Worm (Caenorhabditis elegans) whole organism, L4 larva: ENCODE measurements around the gene F15H10.8.

Source experiments
- T20F7.1 ChIP-seq: fragments of 200-800 bp; sonication (Bioruptor generic); optimal IDR thresholded peaks from 2 replicates; lab custom pipeline; 2018; ENCODE audit warnings: mild to moderate bottlenecking, missing genetic modification characterization, missing compliant biosample characterization
- T26A8.4 ChIP-seq: fragments of 200-800 bp; sonication (Bioruptor generic); IDR thresholded peaks from 2 replicates; pipeline ENCODE4 v1.3.6; 2022; ENCODE audit warnings: missing genetic modification characterization, missing compliant biosample characterization
- ZK337.2 ChIP-seq: fragments of 200-800 bp; sonication (Bioruptor generic); IDR thresholded peaks from 2 replicates; pipeline ENCODE4 v1.3.6; 2022; ENCODE audit warnings: missing genetic modification reagents, missing genetic modification characterization, missing compliant biosample characterization
- ZK546.5 ChIP-seq, 2 experiments: sonication (generic microtip); optimal IDR thresholded peaks; 2 replicates each; lab custom pipeline; 2017; ENCODE audit warnings: missing biosample characterization in 2 of 2, missing genetic modification characterization in 2 of 2
- aha-1 ChIP-seq: fragments of 150-350 bp; peaks from one replicate; lab custom pipeline; 2014; ENCODE audit warnings: missing biosample characterization, missing genetic modification characterization
- ama-1 ChIP-seq: fragments of 150-350 bp; optimal IDR thresholded peaks from 2 replicates; lab custom pipeline; 2014; ENCODE audit warnings: inconsistent platforms, mixed read lengths
- ceh-32 ChIP-seq: sonication (generic microtip); optimal IDR thresholded peaks from 2 replicates; lab custom pipeline; 2016; ENCODE audit warnings: mild to moderate bottlenecking, missing genetic modification characterization, missing compliant biosample characterization; ENCODE audit not compliant: poor library complexity
- ceh-44 ChIP-seq: fragments of 200-800 bp; sonication (Bioruptor generic); IDR thresholded peaks from 2 replicates; pipeline ENCODE4 v1.3.6; 2022; ENCODE audit warnings: missing genetic modification reagents, missing genetic modification characterization, missing compliant biosample characterization
- ctbp-1 ChIP-seq: fragments of 200-800 bp; sonication (Bioruptor generic); IDR thresholded peaks from 2 replicates; pipeline ENCODE4 v1.3.6; 2022; ENCODE audit warnings: missing genetic modification reagents, missing genetic modification characterization, missing compliant biosample characterization
- dmd-6 ChIP-seq: fragments of 200-800 bp; sonication (Bioruptor generic); IDR thresholded peaks from 2 replicates; pipeline ENCODE4 v1.3.6; 2022; ENCODE audit warnings: missing genetic modification reagents, missing genetic modification characterization, missing compliant biosample characterization
- dmd-8 ChIP-seq: fragments of 200-800 bp; sonication (Bioruptor generic); IDR thresholded peaks from 2 replicates; pipeline ENCODE4 v1.3.6; 2022; ENCODE audit warnings: missing genetic modification characterization, missing compliant biosample characterization
- egl-27 ChIP-seq: sonication (generic microtip); optimal IDR thresholded peaks from 3 replicates; lab custom pipeline; 2017; ENCODE audit warnings: missing biosample characterization, missing genetic modification reagents, missing genetic modification characterization
- hlh-30 ChIP-seq: sonication (generic microtip); optimal IDR thresholded peaks from 2 replicates; lab custom pipeline; 2017; ENCODE audit warnings: antibody characterized with exemption, mild to moderate bottlenecking, missing genetic modification characterization, missing compliant biosample characterization; ENCODE audit not compliant: insufficient read depth
- hmg-1.1 ChIP-seq: fragments of 200-800 bp; sonication (Bioruptor generic); IDR thresholded peaks from 2 replicates; pipeline ENCODE4 v1.3.6; 2022; ENCODE audit warnings: missing genetic modification reagents, missing genetic modification characterization, missing compliant biosample characterization
- jun-1 ChIP-seq: fragments of 150-350 bp; optimal IDR thresholded peaks from 2 replicates; lab custom pipeline; 2014; ENCODE audit warnings: missing biosample characterization, missing genetic modification reagents, missing genetic modification characterization
- lin-1 ChIP-seq: fragments of 200-800 bp; sonication (Bioruptor generic); IDR thresholded peaks from 2 replicates; pipeline ENCODE4 v1.3.6; 2022; ENCODE audit warnings: missing genetic modification reagents, missing genetic modification characterization, missing compliant biosample characterization
- lin-13 ChIP-seq: fragments of 150-350 bp; optimal IDR thresholded peaks from 2 replicates; lab custom pipeline; 2014; ENCODE audit warnings: missing biosample characterization, missing genetic modification reagents, missing genetic modification characterization
- lin-15B ChIP-seq: fragments of 150-350 bp; sonication (generic microtip); optimal IDR thresholded peaks from 3 replicates; lab custom pipeline; 2014; ENCODE audit warnings: missing biosample characterization, missing genetic modification characterization
- lin-29 ChIP-seq: fragments of 200-800 bp; sonication (Bioruptor generic); IDR thresholded peaks from 2 replicates; pipeline ENCODE4 v1.3.6; 2022; ENCODE audit warnings: missing genetic modification reagents, missing genetic modification characterization, missing compliant biosample characterization
- lin-38 ChIP-seq: fragments of 200-800 bp; sonication (Bioruptor generic); IDR thresholded peaks from 2 replicates; pipeline ENCODE4 v1.3.6; 2022; ENCODE audit warnings: missing genetic modification reagents, missing genetic modification characterization, missing compliant biosample characterization
- mdl-1 ChIP-seq, 2 experiments: fragments of 150-350 bp in 1 of 2; sonication (generic microtip) in 1 of 2; optimal IDR thresholded peaks; 2 replicates each; lab custom pipeline; 2014 to 2017; ENCODE audit warnings: missing biosample characterization in 2 of 2, missing genetic modification characterization in 2 of 2
- mep-1 ChIP-seq: fragments of 150-350 bp; sonication (generic microtip); optimal IDR thresholded peaks from 3 replicates; lab custom pipeline; 2014; ENCODE audit warnings: missing biosample characterization, missing genetic modification characterization
- mes-2 ChIP-seq: sonication (generic microtip); optimal IDR thresholded peaks from 2 replicates; lab custom pipeline; 2016; ENCODE audit warnings: missing genotype, mild to moderate bottlenecking, missing genetic modification characterization, missing compliant biosample characterization; ENCODE audit not compliant: poor library complexity, severe bottlenecking
- mxl-2 ChIP-seq: fragments of 200-800 bp; sonication (Bioruptor generic); conservative IDR thresholded peaks from 2 replicates; pipeline ENCODE4 v1.3.6; 2022; ENCODE audit warnings: missing genetic modification reagents, missing genetic modification characterization, missing compliant biosample characterization
- nhr-10 ChIP-seq: fragments of 150-350 bp; optimal IDR thresholded peaks from 2 replicates; lab custom pipeline; 2014; ENCODE audit warnings: missing biosample characterization, missing genetic modification characterization
- nhr-111 ChIP-seq: fragments of 200-800 bp; sonication (Bioruptor generic); optimal IDR thresholded peaks from 2 replicates; lab custom pipeline; 2018; ENCODE audit warnings: mild to moderate bottlenecking, missing genetic modification characterization, missing compliant biosample characterization
- nhr-28 ChIP-seq: fragments of 150-350 bp; optimal IDR thresholded peaks from 2 replicates; lab custom pipeline; 2014; ENCODE audit warnings: missing biosample characterization, missing genetic modification characterization
- nhr-42 ChIP-seq: fragments of 200-800 bp; sonication (Bioruptor generic); IDR thresholded peaks from 2 replicates; pipeline ENCODE4 v1.3.6; 2022; ENCODE audit warnings: missing genetic modification characterization, missing compliant biosample characterization
- nhr-48 ChIP-seq: sonication (generic microtip); optimal IDR thresholded peaks from 2 replicates; lab custom pipeline; 2016; ENCODE audit warnings: mild to moderate bottlenecking, missing genetic modification characterization, missing compliant biosample characterization
- nhr-6 ChIP-seq: fragments of 150-350 bp; optimal IDR thresholded peaks from 2 replicates; lab custom pipeline; 2014; ENCODE audit warnings: missing biosample characterization, missing genetic modification characterization
- nhr-77 ChIP-seq: fragments of 150-350 bp; optimal IDR thresholded peaks from 2 replicates; lab custom pipeline; 2014; ENCODE audit warnings: missing biosample characterization, missing genetic modification characterization
- pqm-1 ChIP-seq: sonication (generic microtip); optimal IDR thresholded peaks from 2 replicates; lab custom pipeline; 2017; ENCODE audit warnings: missing biosample characterization, missing genetic modification characterization
- saeg-2 ChIP-seq: fragments of 200-800 bp; sonication (Bioruptor generic); IDR thresholded peaks from 2 replicates; pipeline ENCODE4 v1.3.6; 2022; ENCODE audit warnings: missing genetic modification reagents, missing genetic modification characterization, missing compliant biosample characterization
- sdz-12 ChIP-seq: fragments of 200-800 bp; sonication (Bioruptor generic); optimal IDR thresholded peaks from 2 replicates; lab custom pipeline; 2018; ENCODE audit warnings: mild to moderate bottlenecking, missing genetic modification characterization, missing compliant biosample characterization
- spr-1 ChIP-seq: sonication (generic microtip); optimal IDR thresholded peaks from 2 replicates; lab custom pipeline; 2016; ENCODE audit warnings: mild to moderate bottlenecking, missing genetic modification characterization, missing compliant biosample characterization
- spr-3 ChIP-seq: fragments of 200-800 bp; sonication (Bioruptor generic); optimal IDR thresholded peaks from 2 replicates; lab custom pipeline; 2018; ENCODE audit warnings: mild to moderate bottlenecking, missing genetic modification characterization, missing compliant biosample characterization
- tra-1 ChIP-seq: fragments of 200-800 bp; sonication (Bioruptor generic); IDR thresholded peaks from 2 replicates; pipeline ENCODE4 v1.3.6; 2022; ENCODE audit warnings: missing genetic modification reagents, missing genetic modification characterization, missing compliant biosample characterization
- unc-39 ChIP-seq: sonication (generic microtip); optimal IDR thresholded peaks from 2 replicates; lab custom pipeline; 2017; ENCODE audit warnings: missing biosample characterization, missing genetic modification characterization
- unc-62 ChIP-seq, 3 experiments: fragments of 150-350 bp in 1 of 3; sonication (generic microtip); optimal IDR thresholded peaks in 2 of 3; peaks in 1 of 3; 1 replicate in 1 of 3; 2 replicates in 2 of 3; lab custom pipeline; 2014 to 2017; ENCODE audit warnings: missing biosample characterization in 3 of 3, missing genetic modification characterization in 3 of 3, missing genetic modification reagents in 3 of 3, missing genotype in 1 of 3
- zag-1 ChIP-seq: fragments of 150-350 bp; optimal IDR thresholded peaks from 2 replicates; lab custom pipeline; 2014; ENCODE audit warnings: missing biosample characterization, missing genetic modification characterization
- zfp-3 ChIP-seq: fragments of 200-800 bp; sonication (Bioruptor generic); conservative IDR thresholded peaks from 2 replicates; pipeline ENCODE4 v1.3.6; 2022; ENCODE audit warnings: missing genetic modification reagents, missing genetic modification characterization, missing compliant biosample characterization

The F15H10.8 gene

ce11 chrV:10416925-10417324, 14.2 kb upstream of the F15H10.8 start, which contains the start of gene F15H10.10:
TSS of gene F15H10.10 (minus strand) at chrV:10417025.
- TF ChIP-seq mep-1 (tag; lab: Kevin White, UChicago) (no peak), nhr-42 (no peak), nhr-111 (GFP tag; lab: Kevin White, UChicago) (no peak), spr-3 (no peak), ceh-32 (no peak), lin-29 (GFP tag; lab: Robert Waterston, UW) (no peak), mes-2 (tag; lab: Kevin White, UChicago) (no peak), T20F7.1 (GFP tag; lab: Kevin White, UChicago) (no peak), zag-1 (no peak)

ce11 chrV:10414610-10415009, 11.9 kb upstream of the F15H10.8 start, which contains the start of gene F15H10.9:
TSS of gene F15H10.9 (minus strand) at chrV:10414710.
- no peak for TF ChIP-seq nhr-42
- TF ChIP-seq mxl-2 (GFP tag; lab: Robert Waterston, UW) = no peak
- no peak for TF ChIP-seq ceh-44 (GFP tag; lab: Robert Waterston, UW)
- TF ChIP-seq unc-62 (GFP tag; optimal IDR thresholded peaks at IDR 0.05 in 1 of 2; lab: Kevin White, UChicago) = no peak
- no peak for TF ChIP-seq unc-62 (tag; optimal IDR thresholded peaks at IDR 0.05; lab: Kevin White, UChicago)

ce11 chrV:10410030-10410713, 7.5 kb upstream of the F15H10.8 start, which contains the start of gene F15H10.12:
TSS of gene F15H10.12 (minus strand) at chrV:10410080.
- TF ChIP-seq aha-1 (tag; lab: Kevin White, UChicago) = peak; percentile 92
- TF ChIP-seq spr-1 (tag; lab: Kevin White, UChicago) = no peak
- no peak for TF ChIP-seq sdz-12 (GFP tag; lab: Kevin White, UChicago)

DNA sequence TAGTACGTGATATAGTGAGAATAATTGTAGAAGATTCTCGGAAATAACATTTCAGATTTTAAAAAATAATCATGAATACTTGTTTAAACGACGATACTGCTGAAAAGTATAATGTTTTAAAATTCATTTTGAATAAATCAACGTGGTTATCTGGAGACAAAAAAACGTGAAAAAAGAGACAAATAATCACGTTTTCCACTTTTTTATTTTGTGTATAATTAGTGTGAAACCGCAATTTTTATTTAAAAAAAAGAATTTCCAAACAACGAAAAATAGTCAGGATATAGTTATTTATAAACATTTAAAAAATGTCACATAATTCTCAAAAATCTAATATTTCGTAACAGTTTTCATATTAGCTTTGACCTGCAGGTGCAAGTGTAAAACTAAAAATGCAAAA, 3.6 kb upstream of the F15H10.8 start, which contains the start of gene F15H10.7:
Gene F15H10.7, minus strand, starts transcription at position 101 of the 400 bp plus-strand sequence.
- TF ChIP-seq zfp-3 (GFP tag; lab: Robert Waterston, UW) (no peak), ZK337.2 (no peak), ama-1 (lab: Kevin White, UChicago) (no peak), unc-62 (GFP tag; optimal IDR thresholded peaks at IDR 0.05 in 1 of 2; lab: Kevin White, UChicago) (no peak), unc-62 (tag; optimal IDR thresholded peaks at IDR 0.05; lab: Kevin White, UChicago) (no peak), saeg-2 (GFP tag; lab: Robert Waterston, UW) (no peak), lin-1 (no peak), nhr-77 (tag; lab: Kevin White, UChicago) (no peak), dmd-8 (no peak), unc-39 (tag; lab: Kevin White, UChicago) (no peak), lin-13 (no peak), lin-38 (GFP tag; lab: Robert Waterston, UW) (no peak), tra-1 (no peak), nhr-6 (tag; lab: Kevin White, UChicago) (no peak), lin-15B (tag; lab: Kevin White, UChicago) (no peak), mxl-2 (GFP tag; lab: Robert Waterston, UW) (no peak), egl-27 (tag; lab: Kevin White, UChicago) (no peak), mdl-1 (tag; optimal IDR thresholded peaks at IDR 0.05; lab: Kevin White, UChicago) (no peak), nhr-10 (tag; lab: Kevin White, UChicago) (no peak), ZK546.5 (tag; optimal IDR thresholded peaks at IDR 0.05; lab: Kevin White, UChicago) (no peak), ctbp-1 (GFP tag; lab: Robert Waterston, UW) (no peak)

- no peak for TF ChIP-seq nhr-48
- TF ChIP-seq pqm-1 (tag; lab: Kevin White, UChicago) = peak; percentile 46
- no peak for TF ChIP-seq jun-1 (tag; lab: Kevin White, UChicago)
- TF ChIP-seq nhr-28 (tag; lab: Kevin White, UChicago) = peak; percentile 58
- no peak for TF ChIP-seq hlh-30
- TF ChIP-seq T26A8.4 (GFP tag; lab: Robert Waterston, UW) = no peak
- no peak for TF ChIP-seq ceh-32
- no peak for TF ChIP-seq hmg-1.1 (GFP tag; lab: Robert Waterston, UW)
- peak; percentile 61 for TF ChIP-seq dmd-6 (GFP tag; lab: Robert Waterston, UW)
- TF ChIP-seq ZK546.5 (tag; optimal IDR thresholded peaks at IDR 0.05; lab: Kevin White, UChicago) = no peak
- peak; percentile 43 for TF ChIP-seq aha-1 (tag; lab: Kevin White, UChicago)
Observed at ce11 chrV:10404701-10405100, 2.0 kb upstream of the F15H10.8 start.
